Worm (Caenorhabditis elegans): ENCODE data around the gene F36H5.8.

- TF ChIP-seq nhr-25 (tag; optimal IDR thresholded peaks at IDR 0.05; ENCODE audit: borderline replicate concordance, insufficient read depth) (no peak), nhr-111 (GFP tag; optimal IDR thresholded peaks at IDR 0.05) (no peak), skn-1 (tag; optimal IDR thresholded peaks at IDR 0.05) (no peak), zag-1 (tag; optimal IDR thresholded peaks at IDR 0.05) (no peak), nhr-76 (tag; optimal IDR thresholded peaks at IDR 0.05) (no peak), dmd-8 (GFP tag; IDR thresholded peaks at IDR 0.05) (no peak), lim-7 (GFP tag; IDR thresholded peaks at IDR 0.05) (no peak)
These were observed 14.1 kb downstream of the F36H5.8 start, which contains the start of gene ceh-83 for ce11 chrII:1736353-1736752.

Data from whole organism, L4 larva.